Worm (Caenorhabditis elegans) whole organism, late embryonic: ENCODE measurements around the gene C39B10.5.

Source experiments
- F13H6.1 ChIP-seq: sonication (generic microtip); optimal IDR thresholded peaks from 2 replicates; lab custom pipeline; 2016; ENCODE audit warnings: missing genetic modification characterization, missing compliant biosample characterization
- K02D7.2 ChIP-seq: sonication (generic microtip); optimal IDR thresholded peaks from 2 replicates; lab custom pipeline; 2017; ENCODE audit warnings: mild to moderate bottlenecking, missing genetic modification characterization, missing compliant biosample characterization
- ahr-1 ChIP-seq: sonication (generic microtip); optimal IDR thresholded peaks from 2 replicates; lab custom pipeline; 2016; ENCODE audit warnings: missing genetic modification characterization, missing compliant biosample characterization
- ama-1 ChIP-seq: fragments of 150-350 bp; optimal IDR thresholded peaks from 2 replicates; lab custom pipeline; 2014
- ceh-2 ChIP-seq: sonication (generic microtip); optimal IDR thresholded peaks from 2 replicates; lab custom pipeline; 2016; ENCODE audit warnings: missing genotype, missing genetic modification characterization, missing compliant biosample characterization
- ceh-45 ChIP-seq: fragments of 200-800 bp; sonication (Bioruptor generic); IDR thresholded peaks from 2 replicates; pipeline ENCODE4 v1.3.6; 2022; ENCODE audit warnings: missing genetic modification reagents, missing genetic modification characterization, missing compliant biosample characterization
- ceh-6 ChIP-seq: fragments of 200-800 bp; sonication (Bioruptor generic); optimal IDR thresholded peaks from 2 replicates; lab custom pipeline; 2018; ENCODE audit warnings: mild to moderate bottlenecking, missing genetic modification characterization, missing compliant biosample characterization
- ceh-9 ChIP-seq: sonication (generic microtip); optimal IDR thresholded peaks from 2 replicates; lab custom pipeline; 2016; ENCODE audit warnings: mild to moderate bottlenecking, missing genetic modification characterization, inconsistent platforms, missing compliant biosample characterization
- elt-2 ChIP-seq: sonication (generic microtip); optimal IDR thresholded peaks from 2 replicates; lab custom pipeline; 2016; ENCODE audit warnings: missing genetic modification reagents, missing genetic modification characterization, missing compliant biosample characterization
- nfya-1 ChIP-seq: sonication (generic microtip); optimal IDR thresholded peaks from 2 replicates; lab custom pipeline; 2017; ENCODE audit warnings: missing genetic modification characterization, mild to moderate bottlenecking, missing compliant biosample characterization, antibody characterized with exemption, moderate library complexity
- nhr-11 ChIP-seq: fragments of 150-350 bp; optimal IDR thresholded peaks from 2 replicates; lab custom pipeline; 2014; ENCODE audit warnings: missing biosample characterization, missing genetic modification characterization
- unc-86 ChIP-seq: sonication (generic microtip); optimal IDR thresholded peaks from 2 replicates; lab custom pipeline; 2016; ENCODE audit warnings: missing genetic modification characterization, missing compliant biosample characterization

DNA sequence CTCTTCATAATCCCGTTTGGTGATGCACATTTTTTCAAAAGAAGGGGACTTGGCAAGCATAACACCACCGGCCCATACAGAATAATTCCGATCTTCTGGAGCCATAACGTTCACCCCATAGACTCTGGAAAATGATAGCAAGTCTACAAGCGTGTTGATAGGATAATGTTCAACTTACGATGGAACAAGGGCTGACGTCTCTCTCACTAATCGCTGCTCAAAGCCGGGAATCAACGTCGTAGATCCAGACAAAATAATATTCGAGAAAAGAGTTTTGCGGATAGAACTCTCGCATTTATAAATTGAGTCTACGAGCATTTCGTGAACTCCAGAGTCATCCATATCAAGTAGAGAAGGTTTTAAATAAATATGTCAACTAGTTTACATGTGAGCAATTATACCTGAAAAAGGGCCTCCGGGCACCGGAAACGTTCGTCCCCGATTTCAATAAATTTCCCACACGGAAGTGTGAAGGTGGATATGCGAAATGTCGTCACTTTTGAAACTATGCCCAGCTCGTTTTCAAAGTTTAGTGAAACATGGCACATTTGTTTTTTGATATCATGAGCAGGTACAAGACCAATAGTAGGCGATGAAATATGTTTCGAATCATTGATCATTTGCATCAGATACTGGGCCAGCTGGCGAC, 44.9 kb downstream of the C39B10.5 start:
- TF ChIP-seq unc-86 (tag; lab: Kevin White, UChicago) = no peak
- no peak for TF ChIP-seq F13H6.1 (tag; lab: Kevin White, UChicago)
- TF ChIP-seq elt-2 (tag; lab: Kevin White, UChicago) = no peak
- TF ChIP-seq ceh-6 (GFP tag; lab: Kevin White, UChicago) = no peak
- TF ChIP-seq nfya-1 (tag; lab: Kevin White, UChicago) = no peak
- no peak for TF ChIP-seq ceh-2 (tag; lab: Kevin White, UChicago)
- no peak for TF ChIP-seq nhr-11 (tag; lab: Kevin White, UChicago)
- TF ChIP-seq ceh-45 (GFP tag; lab: Robert Waterston, UW) = no peak
- TF ChIP-seq ahr-1 (tag; lab: Kevin White, UChicago) = no peak
- no peak for TF ChIP-seq ama-1
- no peak for TF ChIP-seq ceh-9
- TF ChIP-seq K02D7.2 (tag; lab: Kevin White, UChicago) = no peak
